Worm (Caenorhabditis elegans) whole organism, mixed stage, embryonic: ENCODE measurements around the gene W09D10.5.

Experiments
- blmp-1 ChIP-seq: fragments of 150-350 bp; optimal IDR thresholded peaks from 2 replicates; lab custom pipeline; 2014; ENCODE audit warnings: missing biosample characterization, missing genetic modification characterization
- elt-1 ChIP-seq: sonication (generic microtip); optimal IDR thresholded peaks from 2 replicates; lab custom pipeline; 2017; ENCODE audit warnings: missing genetic modification characterization, mild to moderate bottlenecking, missing compliant biosample characterization, antibody characterized with exemption, moderate library complexity, borderline replicate concordance; ENCODE audit not compliant: insufficient read depth
- lin-13 ChIP-seq: fragments of 150-350 bp; optimal IDR thresholded peaks from 2 replicates; lab custom pipeline; 2014; ENCODE audit warnings: missing biosample characterization, missing genetic modification characterization
- lin-32 ChIP-seq: fragments of 200-800 bp; sonication (Bioruptor generic); optimal IDR thresholded peaks from 2 replicates; lab custom pipeline; 2018; ENCODE audit warnings: mild to moderate bottlenecking, missing genetic modification characterization, missing compliant biosample characterization
- nhr-237 ChIP-seq: fragments of 150-350 bp; optimal IDR thresholded peaks from 2 replicates; lab custom pipeline; 2014; ENCODE audit warnings: missing biosample characterization, missing genetic modification characterization
- snpc-4 ChIP-seq: fragments of 150-350 bp; optimal IDR thresholded peaks from 2 replicates; lab custom pipeline; 2014; ENCODE audit warnings: missing biosample characterization, missing genetic modification characterization
- unc-39 ChIP-seq: fragments of 150-350 bp; optimal IDR thresholded peaks from 2 replicates; lab custom pipeline; 2014; ENCODE audit warnings: missing biosample characterization, missing genetic modification characterization
- unc-62 ChIP-seq: fragments of 150-350 bp; optimal IDR thresholded peaks from 2 replicates; lab custom pipeline; 2014; ENCODE audit warnings: missing biosample characterization, missing genetic modification reagents, missing genetic modification characterization
- ztf-11 ChIP-seq: fragments of 150-350 bp; optimal IDR thresholded peaks from 2 replicates; lab custom pipeline; 2014; ENCODE audit warnings: missing biosample characterization, missing genetic modification characterization

DNA sequence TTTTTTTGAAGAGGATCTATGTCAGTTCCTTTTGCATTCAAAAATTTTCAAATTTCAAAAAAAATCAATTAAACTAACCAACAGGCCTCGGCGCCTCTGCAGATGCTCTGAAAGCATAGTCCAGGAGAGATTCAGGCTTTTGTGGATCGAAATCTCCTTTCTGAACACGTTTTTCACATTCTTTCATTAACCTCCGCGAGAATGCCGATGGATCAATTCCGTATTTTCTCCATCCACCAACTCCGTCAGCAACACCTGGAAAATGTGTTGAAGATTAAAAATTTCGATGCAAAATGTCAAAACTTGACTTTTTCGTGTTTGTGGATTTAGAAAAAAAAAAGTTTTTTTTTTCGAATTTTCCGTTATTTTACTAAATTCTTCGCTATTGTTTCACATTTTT lies 3.2 kb upstream of the W09D10.5 start:
- no peak for TF ChIP-seq blmp-1
- no peak for TF ChIP-seq nhr-237
- TF ChIP-seq elt-1 = no peak
- no peak for TF ChIP-seq ztf-11 (tag; lab: Kevin White, UChicago)
- no peak for TF ChIP-seq snpc-4 (tag; lab: Kevin White, UChicago)
- no peak for TF ChIP-seq lin-13 (tag; lab: Kevin White, UChicago)
- no peak for TF ChIP-seq lin-32 (GFP tag; lab: Kevin White, UChicago)
- no peak for TF ChIP-seq unc-39
- no peak for TF ChIP-seq unc-62 (GFP tag; lab: Kevin White, UChicago)
